Worm (Caenorhabditis elegans) whole organism, mixed stage, embryonic: Measurements from ENCODE around the gene pqn-27.

Experiments
- M03D4.4 ChIP-seq: sonication (generic microtip); optimal IDR thresholded peaks from 2 replicates; lab custom pipeline; 2017; ENCODE audit warnings: mild to moderate bottlenecking, missing genetic modification characterization, missing compliant biosample characterization
- bed-3 ChIP-seq: fragments of 200-800 bp; sonication (Bioruptor generic); optimal IDR thresholded peaks from 3 replicates; lab custom pipeline; 2018; ENCODE audit warnings: mild to moderate bottlenecking, missing genetic modification characterization, moderate library complexity, missing compliant biosample characterization
- blmp-1 ChIP-seq: fragments of 150-350 bp; optimal IDR thresholded peaks from 2 replicates; lab custom pipeline; 2014; ENCODE audit warnings: missing biosample characterization, missing genetic modification characterization
- ceh-39 ChIP-seq: fragments of 150-350 bp; optimal IDR thresholded peaks from 2 replicates; lab custom pipeline; 2014; ENCODE audit warnings: missing biosample characterization, missing genetic modification characterization
- ceh-43 ChIP-seq: fragments of 200-800 bp; sonication (Bioruptor generic); optimal IDR thresholded peaks from 2 replicates; lab custom pipeline; 2018; ENCODE audit warnings: mild to moderate bottlenecking, missing genetic modification characterization, moderate library complexity, missing compliant biosample characterization
- ceh-83 ChIP-seq: fragments of 200-800 bp; sonication (Bioruptor generic); optimal IDR thresholded peaks from 2 replicates; lab custom pipeline; 2018; ENCODE audit warnings: mild to moderate bottlenecking, missing genetic modification characterization, missing compliant biosample characterization
- ces-1 ChIP-seq: fragments of 150-350 bp; optimal IDR thresholded peaks from 2 replicates; lab custom pipeline; 2014; ENCODE audit warnings: missing biosample characterization, missing genetic modification reagents, missing genetic modification characterization
- cnd-1 ChIP-seq: fragments of 200-800 bp; sonication (Bioruptor generic); optimal IDR thresholded peaks from 2 replicates; lab custom pipeline; 2018; ENCODE audit warnings: mild to moderate bottlenecking, missing genetic modification characterization, missing compliant biosample characterization
- drap-1 ChIP-seq: fragments of 200-800 bp; sonication (Bioruptor generic); optimal IDR thresholded peaks from 3 replicates; lab custom pipeline; 2018; ENCODE audit warnings: mild to moderate bottlenecking, missing genetic modification characterization, missing compliant biosample characterization
- elt-1 ChIP-seq: sonication (generic microtip); optimal IDR thresholded peaks from 2 replicates; lab custom pipeline; 2017; ENCODE audit warnings: missing genetic modification characterization, mild to moderate bottlenecking, missing compliant biosample characterization, antibody characterized with exemption, moderate library complexity, borderline replicate concordance; ENCODE audit not compliant: insufficient read depth
- elt-3 ChIP-seq: fragments of 150-350 bp; optimal IDR thresholded peaks from 2 replicates; lab custom pipeline; 2014; ENCODE audit warnings: missing biosample characterization, missing genetic modification characterization
- flh-1 ChIP-seq: fragments of 200-800 bp; sonication (Bioruptor generic); optimal IDR thresholded peaks from 2 replicates; lab custom pipeline; 2018; ENCODE audit warnings: mild to moderate bottlenecking, missing genetic modification characterization, moderate library complexity, missing compliant biosample characterization
- ham-2 ChIP-seq: fragments of 200-800 bp; sonication (Bioruptor generic); optimal IDR thresholded peaks from 2 replicates; lab custom pipeline; 2018; ENCODE audit warnings: mild to moderate bottlenecking, missing genetic modification characterization, missing compliant biosample characterization
- hlh-1 ChIP-seq: fragments of 150-350 bp; optimal IDR thresholded peaks from 2 replicates; lab custom pipeline; 2014; ENCODE audit warnings: missing biosample characterization, missing genetic modification reagents, missing genetic modification characterization
- lin-13 ChIP-seq: fragments of 150-350 bp; optimal IDR thresholded peaks from 2 replicates; lab custom pipeline; 2014; ENCODE audit warnings: missing biosample characterization, missing genetic modification characterization
- lin-32 ChIP-seq: fragments of 200-800 bp; sonication (Bioruptor generic); optimal IDR thresholded peaks from 2 replicates; lab custom pipeline; 2018; ENCODE audit warnings: mild to moderate bottlenecking, missing genetic modification characterization, missing compliant biosample characterization
- mab-5 ChIP-seq: fragments of 150-350 bp; optimal IDR thresholded peaks from 2 replicates; lab custom pipeline; 2014; ENCODE audit warnings: missing biosample characterization, missing genetic modification characterization
- mep-1 ChIP-seq: fragments of 150-350 bp; optimal IDR thresholded peaks from 2 replicates; lab custom pipeline; 2017; ENCODE audit warnings: missing biosample characterization, missing genetic modification reagents, missing genetic modification characterization, inconsistent platforms
- mls-2 ChIP-seq: sonication (generic microtip); optimal IDR thresholded peaks from 2 replicates; lab custom pipeline; 2016; ENCODE audit warnings: mild to moderate bottlenecking, missing genetic modification characterization, moderate library complexity, missing compliant biosample characterization
- nhr-12 ChIP-seq: fragments of 150-350 bp; optimal IDR thresholded peaks from 2 replicates; lab custom pipeline; 2014; ENCODE audit warnings: missing biosample characterization, missing genetic modification characterization
- nhr-2 ChIP-seq: fragments of 150-350 bp; optimal IDR thresholded peaks from 2 replicates; lab custom pipeline; 2014; ENCODE audit warnings: missing biosample characterization, missing genetic modification characterization
- nhr-237 ChIP-seq: fragments of 150-350 bp; optimal IDR thresholded peaks from 2 replicates; lab custom pipeline; 2014; ENCODE audit warnings: missing biosample characterization, missing genetic modification characterization
- nhr-76 ChIP-seq: sonication (generic microtip); optimal IDR thresholded peaks from 2 replicates; lab custom pipeline; 2017; ENCODE audit warnings: missing biosample characterization, missing genetic modification characterization
- pha-4 ChIP-seq: fragments of 150-350 bp; optimal IDR thresholded peaks from 2 replicates; lab custom pipeline; 2018; ENCODE audit warnings: missing biosample characterization, missing genetic modification reagents, missing genetic modification characterization
- sem-2 ChIP-seq: fragments of 200-800 bp; sonication (Bioruptor generic); optimal IDR thresholded peaks from 2 replicates; lab custom pipeline; 2018; ENCODE audit warnings: mild to moderate bottlenecking, missing genetic modification characterization, missing compliant biosample characterization
- snpc-4 ChIP-seq: fragments of 150-350 bp; optimal IDR thresholded peaks from 2 replicates; lab custom pipeline; 2014; ENCODE audit warnings: missing biosample characterization, missing genetic modification characterization
- tbx-8 ChIP-seq: fragments of 200-800 bp; sonication (Bioruptor generic); optimal IDR thresholded peaks from 2 replicates; lab custom pipeline; 2018; ENCODE audit warnings: mild to moderate bottlenecking, missing genetic modification characterization, moderate library complexity, missing compliant biosample characterization
- unc-120 ChIP-seq: sonication (generic microtip); optimal IDR thresholded peaks from 2 replicates; lab custom pipeline; 2017; ENCODE audit warnings: missing genetic modification characterization, missing compliant biosample characterization; ENCODE audit not compliant: poor library complexity, severe bottlenecking
- unc-39 ChIP-seq: fragments of 150-350 bp; optimal IDR thresholded peaks from 2 replicates; lab custom pipeline; 2014; ENCODE audit warnings: missing biosample characterization, missing genetic modification characterization
- unc-62 ChIP-seq: fragments of 150-350 bp; optimal IDR thresholded peaks from 2 replicates; lab custom pipeline; 2014; ENCODE audit warnings: missing biosample characterization, missing genetic modification reagents, missing genetic modification characterization
- zip-8 ChIP-seq: fragments of 150-350 bp; optimal IDR thresholded peaks from 2 replicates; lab custom pipeline; 2014; ENCODE audit warnings: missing biosample characterization, missing genetic modification characterization
- ztf-11 ChIP-seq: fragments of 150-350 bp; optimal IDR thresholded peaks from 2 replicates; lab custom pipeline; 2014; ENCODE audit warnings: missing biosample characterization, missing genetic modification characterization

pqn-27 gene

ce11 chrII:13477230-13477629 is 16.8 kb upstream of the pqn-27 start (continued):
- no peak for TF ChIP-seq nhr-237 (tag; lab: Kevin White, UChicago)
- TF ChIP-seq ces-1 (GFP tag; lab: Kevin White, UChicago), result peak; percentile 30

ce11 chrII:13472101-13472500 is 11.7 kb upstream of the pqn-27 start, which contains the start of gene E01G4.5:
Gene E01G4.5 (plus strand): TSS chrII:13472401.
- no peak for TF ChIP-seq mls-2 (tag; lab: Kevin White, UChicago)
- peak; percentile 58 for TF ChIP-seq hlh-1 (tag; lab: Kevin White, UChicago)
- TF ChIP-seq unc-120, result no peak
- TF ChIP-seq ceh-43, result no peak

- TF ChIP-seq drap-1 (GFP tag; lab: Kevin White, UChicago) (no peak), nhr-76 (tag; lab: Kevin White, UChicago) (no peak), unc-62 (no peak), blmp-1 (tag; lab: Kevin White, UChicago) (no peak), mep-1 (tag; lab: Kevin White, UChicago) (no peak), unc-39 (no peak), hlh-1 (tag; lab: Kevin White, UChicago) (no peak), lin-32 (no peak), M03D4.4 (no peak), pha-4 (no peak), zip-8 (no peak), lin-13 (no peak), flh-1 (GFP tag; lab: Kevin White, UChicago) (no peak)
Observed at ce11 chrII:13470655-13471054, 10.2 kb upstream of the pqn-27 start.

ce11 chrII:13469043-13469652 is 8.7 kb upstream of the pqn-27 start, which contains the start of gene E01G4.3:
Gene E01G4.3 (minus strand): TSS chrII:13469602.
- TF ChIP-seq unc-120 (peak; percentile 52), lin-32 (no peak), elt-3 (tag; lab: Kevin White, UChicago) (peak; percentile 48), hlh-1 (tag; lab: Kevin White, UChicago) (peak; percentile 72), unc-62 (peak; percentile 79), ham-2 (GFP tag; lab: Kevin White, UChicago) (peak; percentile 23), nhr-2 (tag; lab: Kevin White, UChicago) (no peak), drap-1 (GFP tag; lab: Kevin White, UChicago) (no peak)

- TF ChIP-seq mep-1 (tag; lab: Kevin White, UChicago) (no peak), unc-62 (no peak)
Observed at ce11 chrII:13467838-13468389, 7.5 kb upstream of the pqn-27 start.

- TF ChIP-seq nhr-2 (tag; lab: Kevin White, UChicago), result no peak
- TF ChIP-seq nhr-12 (tag; lab: Kevin White, UChicago), result no peak
- TF ChIP-seq ceh-43, result no peak
- TF ChIP-seq mep-1 (tag; lab: Kevin White, UChicago), result no peak
- TF ChIP-seq mab-5 (tag; lab: Kevin White, UChicago), result no peak
- TF ChIP-seq ham-2 (GFP tag; lab: Kevin White, UChicago), result no peak
Observed at ce11 chrII:13465381-13465838, 5.0 kb upstream of the pqn-27 start.

- TF ChIP-seq unc-62 (peak; percentile 97), mab-5 (tag; lab: Kevin White, UChicago) (no peak), ztf-11 (tag; lab: Kevin White, UChicago) (no peak), ham-2 (GFP tag; lab: Kevin White, UChicago) (peak; percentile 61), unc-120 (peak; percentile 89), cnd-1 (peak; percentile 15), unc-39 (no peak), zip-8 (no peak), pha-4 (no peak), flh-1 (GFP tag; lab: Kevin White, UChicago) (no peak), tbx-8 (GFP tag; lab: Kevin White, UChicago) (no peak), lin-13 (no peak), blmp-1 (tag; lab: Kevin White, UChicago) (no peak), hlh-1 (tag; lab: Kevin White, UChicago) (peak; percentile 85), drap-1 (GFP tag; lab: Kevin White, UChicago) (peak; percentile 20), elt-3 (tag; lab: Kevin White, UChicago) (peak; percentile 80), ceh-39 (tag; lab: Kevin White, UChicago) (no peak), snpc-4 (no peak), sem-2 (GFP tag; lab: Kevin White, UChicago) (no peak), nhr-237 (tag; lab: Kevin White, UChicago) (peak; percentile 12), ceh-83 (GFP tag; lab: Kevin White, UChicago) (no peak), ces-1 (GFP tag; lab: Kevin White, UChicago) (no peak), elt-1 (tag; lab: Kevin White, UChicago) (peak; percentile 79), bed-3 (GFP tag; lab: Kevin White, UChicago) (no peak)
Observed at ce11 chrII:13461604-13462375, 1.3 kb upstream of the pqn-27 start.
